Worm (Caenorhabditis elegans) whole organism, L1 larva: ENCODE data around the gene clec-60.
A peak's percentile ranks its signal among the peaks of the same experiment; 100 is the strongest.

Source experiments
- Y116A8C.19 ChIP-seq: sonication (generic microtip); optimal IDR thresholded peaks from 2 replicates; lab custom pipeline; 2016; ENCODE audit warnings: missing compliant biosample characterization, missing genetic modification characterization, borderline replicate concordance
- aly-2 ChIP-seq: fragments of 150-350 bp; optimal IDR thresholded peaks from 2 replicates; lab custom pipeline; 2014; ENCODE audit warnings: missing biosample characterization, missing genetic modification characterization
- ama-1 ChIP-seq: fragments of 150-350 bp; optimal IDR thresholded peaks from 2 replicates; lab custom pipeline; 2014
- blmp-1 ChIP-seq: fragments of 150-350 bp; optimal IDR thresholded peaks from 2 replicates; lab custom pipeline; 2014; ENCODE audit warnings: missing biosample characterization, missing genetic modification characterization
- egl-13 ChIP-seq: sonication (generic microtip); optimal IDR thresholded peaks from 2 replicates; lab custom pipeline; 2016; ENCODE audit warnings: missing genotype, missing genetic modification reagents, missing genetic modification characterization, missing compliant biosample characterization
- elt-3 ChIP-seq, 6 experiments: fragments of 150-350 bp in 1 of 6; sonication (generic microtip); optimal IDR thresholded peaks; 2 replicates each; lab custom pipeline; 2017 to 2018; ENCODE audit warnings: missing biosample characterization in 6 of 6, missing genetic modification characterization in 6 of 6, inconsistent platforms in 1 of 6
- ets-5 ChIP-seq: fragments of 200-800 bp; sonication (Bioruptor generic); IDR thresholded peaks from 2 replicates; pipeline ENCODE4 v1.3.6; 2022; ENCODE audit warnings: missing genetic modification characterization, missing compliant biosample characterization
- fkh-4 ChIP-seq: sonication (generic microtip); optimal IDR thresholded peaks from 2 replicates; lab custom pipeline; 2016; ENCODE audit warnings: missing compliant biosample characterization, missing genetic modification characterization, borderline replicate concordance
- isw-1 ChIP-seq: fragments of 200-800 bp; sonication (Bioruptor generic); IDR thresholded peaks from 2 replicates; pipeline ENCODE4 v1.3.6; 2022; ENCODE audit warnings: missing genetic modification characterization, missing compliant biosample characterization
- lir-3 ChIP-seq: sonication (generic microtip); optimal IDR thresholded peaks from 2 replicates; lab custom pipeline; 2016; ENCODE audit warnings: mild to moderate bottlenecking, missing genetic modification characterization, moderate library complexity, missing compliant biosample characterization; ENCODE audit not compliant: poor library complexity
- lsy-2 ChIP-seq, 2 experiments: fragments of 150-350 bp; optimal IDR thresholded peaks; 2 replicates each; lab custom pipeline; 2014; ENCODE audit warnings: missing biosample characterization in 2 of 2, missing genetic modification characterization in 2 of 2
- nhr-237 ChIP-seq: fragments of 150-350 bp; optimal IDR thresholded peaks from 2 replicates; lab custom pipeline; 2014; ENCODE audit warnings: missing biosample characterization, missing genetic modification characterization
- tbx-2 ChIP-seq: sonication (generic microtip); optimal IDR thresholded peaks from 2 replicates; lab custom pipeline; 2016; ENCODE audit warnings: missing genetic modification characterization, missing compliant biosample characterization
- ztf-11 ChIP-seq, 2 experiments: sonication (generic microtip); optimal IDR thresholded peaks; 2 replicates each; lab custom pipeline; 2016 to 2017; ENCODE audit warnings: missing genetic modification characterization in 2 of 2, missing biosample characterization in 1 of 2, missing compliant biosample characterization in 1 of 2

DNA sequence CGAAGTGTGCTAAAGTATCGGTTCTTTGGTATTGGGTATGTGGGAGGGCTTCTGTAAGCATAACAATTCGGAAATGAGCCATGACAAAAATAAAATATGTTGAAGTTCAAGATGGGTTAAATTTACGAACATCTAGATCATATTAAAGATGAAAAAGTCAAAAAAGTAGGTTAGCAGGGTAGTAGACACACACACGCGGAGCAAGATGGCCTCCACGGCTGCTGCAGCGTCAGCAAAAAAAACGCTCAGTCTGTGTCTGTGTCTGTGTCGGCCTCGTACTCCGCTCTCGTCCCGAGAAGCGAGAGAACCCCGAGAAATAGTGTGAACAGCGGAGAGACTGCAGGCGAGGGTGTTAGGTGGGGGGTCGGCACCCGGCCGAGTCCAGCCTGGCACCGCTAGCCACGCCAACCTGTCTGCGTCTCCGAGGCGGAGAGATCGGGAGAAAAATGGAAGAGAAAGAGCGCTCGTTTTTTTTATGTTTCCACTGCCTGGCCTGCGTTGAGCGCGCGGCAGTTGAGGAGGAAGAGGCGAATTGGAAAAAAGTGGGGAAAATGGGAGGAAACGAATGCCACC lies 20.9 kb upstream of the clec-60 start, which contains the start of gene myrf-1:
- TF ChIP-seq fkh-4 (tag; lab: Kevin White, UChicago) (no peak), aly-2 (tag; lab: Kevin White, UChicago) (no peak), ztf-11 (tag; optimal IDR thresholded peaks at IDR 0.05; lab: Kevin White, UChicago) (peak in 1 of 2 experiments; percentile 75), ama-1 (lab: Kevin White, UChicago) (no peak), blmp-1 (tag; lab: Kevin White, UChicago) (peak; percentile 73), Y116A8C.19 (tag; lab: Kevin White, UChicago) (no peak), lsy-2 (tag; optimal IDR thresholded peaks at IDR 0.05; lab: Kevin White, UChicago) (peak; percentile 68 to 76), ets-5 (GFP tag; lab: Robert Waterston, UW) (no peak), elt-3 (tag; optimal IDR thresholded peaks at IDR 0.05; lab: Kevin White, UChicago) (peak in 1 of 6 experiments; percentile 9), nhr-237 (tag; lab: Kevin White, UChicago) (peak; percentile 51), isw-1 (GFP tag; lab: Robert Waterston, UW) (peak; percentile 66), egl-13 (tag; lab: Kevin White, UChicago) (peak; percentile 84), tbx-2 (tag; lab: Kevin White, UChicago) (peak; percentile 85), lir-3 (tag; lab: Kevin White, UChicago) (peak; percentile 58)
